Fruit fly (Drosophila melanogaster) whole organism, pupa: ENCODE data around the gene kdn.
A peak's percentile ranks its signal among the peaks of the same experiment; 100 is the strongest.

Experiments used
- CG10348 ChIP-seq: fragments of 200-800 bp; sonication (Bioruptor generic); IDR thresholded peaks from 2 replicates; pipeline ENCODE4 v1.3.6; 2022; ENCODE audit warnings: missing biosample characterization, missing genetic modification characterization
- CG8301 ChIP-seq: fragments of 200-800 bp; sonication (Bioruptor generic); optimal IDR thresholded peaks from 2 replicates; lab custom pipeline; 2018; ENCODE audit warnings: missing biosample characterization, mild to moderate bottlenecking, missing genetic modification characterization
- D1 ChIP-seq: fragments of 200-800 bp; sonication (Bioruptor generic); optimal IDR thresholded peaks from 2 replicates; lab custom pipeline; 2018; ENCODE audit warnings: missing biosample characterization, mild to moderate bottlenecking, missing genetic modification characterization, moderate library complexity

dm6 chrX:6340593-6341068, 9.8 kb upstream of the kdn start:
- TF ChIP-seq CG8301 (peak; percentile 89), CG10348 (GFP tag; lab: Robert Waterston, UW) (no peak), D1 (tag; lab: Kevin White, UChicago) (peak; percentile 66)
